Worm (Caenorhabditis elegans) whole organism, midembryonic: ENCODE measurements around the gene C09G12.5.
"Not testable (repeated sequence)": the region's sequence is repeated elsewhere in the genome, so short reads cannot be mapped to it uniquely, and the experiment has no call there.

Source experiments
- T22C8.4 ChIP-seq: fragments of 200-800 bp; sonication (Bioruptor generic); IDR thresholded peaks from 2 replicates; pipeline ENCODE4 v1.3.6; 2022; ENCODE audit warnings: missing genetic modification characterization, missing compliant biosample characterization
- cog-1 ChIP-seq: sonication (generic microtip); optimal IDR thresholded peaks from 2 replicates; lab custom pipeline; 2016; ENCODE audit warnings: missing genetic modification characterization, missing compliant biosample characterization
- flt-1 ChIP-seq: fragments of 200-800 bp; sonication (Bioruptor generic); IDR thresholded peaks from 2 replicates; pipeline ENCODE4 v1.3.6; 2022; ENCODE audit warnings: missing genetic modification characterization, missing compliant biosample characterization
- klf-2 ChIP-seq: fragments of 200-800 bp; sonication (Bioruptor generic); conservative IDR thresholded peaks from 2 replicates; pipeline ENCODE4 v1.3.6; 2022; ENCODE audit warnings: missing genetic modification reagents, missing genetic modification characterization, missing compliant biosample characterization
- med-1 ChIP-seq: sonication (generic microtip); optimal IDR thresholded peaks from 2 replicates; lab custom pipeline; 2017; ENCODE audit warnings: missing genetic modification characterization, mild to moderate bottlenecking, missing compliant biosample characterization, antibody characterized with exemption, missing genetic modification reagents; ENCODE audit not compliant: insufficient read depth
- ref-1 ChIP-seq: fragments of 200-800 bp; sonication (Bioruptor generic); conservative IDR thresholded peaks from 2 replicates; pipeline ENCODE4 v1.3.6; 2022; ENCODE audit warnings: missing genetic modification reagents, missing genetic modification characterization, missing compliant biosample characterization
- tab-1 ChIP-seq: fragments of 200-800 bp; sonication (Bioruptor generic); IDR thresholded peaks from 2 replicates; pipeline ENCODE4 v1.3.6; 2022; ENCODE audit warnings: missing genetic modification characterization, missing compliant biosample characterization
- ztf-23 ChIP-seq: fragments of 200-800 bp; sonication (Bioruptor generic); IDR thresholded peaks from 2 replicates; pipeline ENCODE4 v1.3.6; 2022; ENCODE audit warnings: missing genetic modification reagents, missing genetic modification characterization, missing compliant biosample characterization
- ztf-29 ChIP-seq: fragments of 200-800 bp; sonication (Bioruptor generic); IDR thresholded peaks from 2 replicates; pipeline ENCODE4 v1.3.6; 2022; ENCODE audit warnings: missing genetic modification reagents, missing genetic modification characterization, missing compliant biosample characterization

Gene C09G12.5

DNA sequence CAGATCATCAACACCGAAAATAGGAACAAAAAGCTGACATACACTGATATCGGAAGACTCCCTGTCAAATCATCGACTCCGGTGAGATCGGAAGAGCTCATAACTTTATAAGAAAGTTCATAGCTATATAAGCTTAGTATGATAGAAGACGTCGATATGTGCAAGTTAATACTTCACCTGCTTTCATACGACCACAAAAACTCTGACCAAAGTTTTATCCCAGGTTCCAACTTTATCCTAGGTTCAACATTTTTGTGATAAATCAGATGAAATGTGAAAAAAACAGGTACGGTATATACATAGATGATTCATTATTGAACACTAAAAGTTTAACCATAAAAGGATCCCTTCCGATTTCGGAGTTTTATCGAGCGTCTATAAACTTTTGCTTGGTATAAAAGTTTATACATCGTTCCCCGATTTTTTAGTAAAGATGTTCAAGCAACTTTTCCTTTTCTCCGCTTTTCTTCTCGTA lies at the start of gene C09G12.5, which contains the start of gene srz-70:
Gene C09G12.5 (plus strand): TSS at position 425 of the 475 bp plus-strand sequence.
Gene srz-70 (minus strand): TSS at position 101 of the 475 bp plus-strand sequence.
- no peak for TF ChIP-seq tab-1
- no peak for TF ChIP-seq flt-1 (GFP tag; lab: Robert Waterston, UW)
- TF ChIP-seq ref-1 (GFP tag; lab: Robert Waterston, UW) = no peak
- TF ChIP-seq med-1 = no peak
- TF ChIP-seq klf-2 = no peak
- TF ChIP-seq T22C8.4 (GFP tag; lab: Robert Waterston, UW) = no peak
- TF ChIP-seq ztf-23 = no peak
- TF ChIP-seq cog-1 = no peak
- no peak for TF ChIP-seq ztf-29 (GFP tag; lab: Robert Waterston, UW)

ce11 chrIV:3433387-3433786 lies 45.7 kb upstream of the C09G12.5 start, which contains the start of gene C04C3.7:
TSS of gene C04C3.7 (minus strand) at chrIV:3433487.
- not testable (repeated sequence) for TF ChIP-seq T22C8.4 (GFP tag; lab: Robert Waterston, UW); med-1; tab-1

- TF ChIP-seq cog-1 (no peak), ztf-23 (no peak), med-1 (no peak), klf-2 (no peak), ztf-29 (GFP tag; lab: Robert Waterston, UW) (no peak), ref-1 (GFP tag; lab: Robert Waterston, UW) (no peak), T22C8.4 (GFP tag; lab: Robert Waterston, UW) (no peak)
These were observed 43.1 kb upstream of the C09G12.5 start, which contains the start of gene srz-32 for ce11 chrIV:3436021-3436420. TSS of gene srz-32 (plus strand) at chrIV:3436321.

- no peak for TF ChIP-seq cog-1
- no peak for TF ChIP-seq ref-1 (GFP tag; lab: Robert Waterston, UW)
- TF ChIP-seq tab-1 = no peak
- TF ChIP-seq flt-1 (GFP tag; lab: Robert Waterston, UW) = no peak
- TF ChIP-seq med-1 = no peak
- no peak for TF ChIP-seq ztf-23
- TF ChIP-seq klf-2 = no peak
These were observed 41.1 kb upstream of the C09G12.5 start, which contains the start of gene grd-13 for ce11 chrIV:3438022-3438421. TSS of gene grd-13 (plus strand) at chrIV:3438312.

DNA sequence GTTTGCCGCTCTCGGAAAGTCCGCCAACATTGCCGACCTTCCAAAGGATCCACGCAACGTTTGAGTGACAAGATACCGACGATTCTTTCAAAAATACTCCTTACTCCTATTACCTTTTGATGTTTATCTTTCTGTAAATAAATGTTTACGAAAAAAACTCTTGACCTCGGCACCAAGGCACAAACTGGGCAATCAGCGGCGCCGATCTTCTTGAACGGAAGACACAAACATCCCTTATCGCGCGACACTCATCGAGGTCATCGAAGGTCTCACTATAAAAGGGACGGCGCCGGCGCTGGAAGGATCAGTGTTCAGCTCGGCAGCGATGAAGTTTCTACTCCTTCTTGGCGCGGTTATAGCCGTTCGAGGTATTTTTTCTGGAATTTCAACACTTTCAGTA lies 39.8 kb upstream of the C09G12.5 start, which contains the start of gene grd-3:
Gene grd-3 (plus strand): TSS at position 302 of the 400 bp plus-strand sequence.
- TF ChIP-seq ztf-29 (GFP tag; lab: Robert Waterston, UW) = no peak
- no peak for TF ChIP-seq T22C8.4 (GFP tag; lab: Robert Waterston, UW)
- no peak for TF ChIP-seq klf-2
- no peak for TF ChIP-seq ztf-23
- no peak for TF ChIP-seq cog-1

DNA sequence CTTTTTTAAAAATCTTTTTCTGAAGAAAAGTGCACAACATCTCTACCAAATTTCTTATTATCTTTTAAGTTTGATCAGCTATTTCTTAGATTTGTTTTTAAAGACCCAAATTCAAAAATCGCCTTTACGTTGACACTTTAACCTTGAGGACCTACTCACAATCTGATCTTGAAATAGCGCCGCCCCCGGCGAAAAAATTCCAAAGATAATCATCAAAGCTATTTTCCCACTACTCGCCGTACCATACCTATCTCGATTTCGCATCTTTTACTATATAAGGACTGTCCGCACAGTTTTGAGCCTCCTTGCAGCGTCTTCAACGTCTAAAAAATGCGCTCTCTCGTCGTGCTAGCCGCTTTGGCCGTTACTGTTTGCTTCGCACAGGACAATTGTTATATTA lies 38.3 kb upstream of the C09G12.5 start, which contains the start of gene grd-10:
Gene grd-10 (plus strand): TSS at position 208 of the 400 bp plus-strand sequence.
- no peak for TF ChIP-seq ref-1 (GFP tag; lab: Robert Waterston, UW)

DNA sequence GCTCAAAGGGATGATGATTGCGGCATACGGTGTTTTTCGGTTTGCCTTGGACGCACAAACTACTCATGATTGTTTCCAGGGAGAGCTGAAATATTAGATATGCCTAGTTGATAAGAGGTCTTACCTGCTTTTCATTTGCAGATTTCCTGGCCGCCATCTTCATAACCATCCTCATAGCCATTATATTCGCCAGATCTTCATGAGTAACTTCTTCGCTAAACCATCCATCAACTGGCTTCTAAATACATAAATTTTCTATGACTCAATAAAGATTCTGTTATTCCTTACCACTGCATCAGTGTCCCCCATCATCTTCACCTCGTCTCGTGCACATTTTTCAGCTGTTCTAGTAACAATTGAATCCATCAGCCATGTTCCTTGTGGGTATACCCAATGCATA lies 36.6 kb upstream of the C09G12.5 start:
- TF ChIP-seq ztf-23 = no peak
- TF ChIP-seq med-1 = no peak

DNA sequence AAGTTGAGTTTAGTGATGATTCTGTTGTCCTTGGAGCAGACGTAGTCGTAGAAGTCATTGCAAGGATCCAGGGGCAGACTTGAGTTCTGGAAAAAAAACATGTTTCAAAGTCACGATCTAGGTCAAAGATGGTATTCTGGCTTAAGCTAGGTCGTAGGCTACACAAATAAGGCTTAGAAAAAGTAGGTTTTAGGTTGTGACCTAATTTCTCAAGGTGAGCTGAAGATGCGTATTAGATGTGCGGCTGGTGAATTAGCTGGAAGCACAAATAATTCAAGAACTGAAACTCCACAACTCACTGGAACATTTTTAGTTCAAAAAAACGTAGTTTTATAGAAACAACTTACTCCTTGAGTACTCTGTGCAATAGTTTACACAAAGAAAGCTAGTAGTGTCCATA lies 35.0 kb upstream of the C09G12.5 start, which contains the start of gene F09D12.2:
Gene F09D12.2 (minus strand): TSS at position 101 of the 400 bp plus-strand sequence.
- TF ChIP-seq T22C8.4 (GFP tag; lab: Robert Waterston, UW) (no peak), med-1 (no peak), tab-1 (no peak), flt-1 (GFP tag; lab: Robert Waterston, UW) (no peak), ztf-29 (GFP tag; lab: Robert Waterston, UW) (no peak), cog-1 (no peak), ref-1 (GFP tag; lab: Robert Waterston, UW) (no peak), klf-2 (no peak), ztf-23 (no peak)

- TF ChIP-seq ref-1 (GFP tag; lab: Robert Waterston, UW) (no peak), klf-2 (no peak), cog-1 (no peak), flt-1 (GFP tag; lab: Robert Waterston, UW) (no peak), ztf-23 (no peak), tab-1 (no peak), med-1 (no peak), T22C8.4 (GFP tag; lab: Robert Waterston, UW) (no peak), ztf-29 (GFP tag; lab: Robert Waterston, UW) (no peak)
These were observed 34.5 kb upstream of the C09G12.5 start, which contains the start of gene F58E2.5 for ce11 chrIV:3444614-3445013. TSS of gene F58E2.5 (plus strand) at chrIV:3444914.

DNA sequence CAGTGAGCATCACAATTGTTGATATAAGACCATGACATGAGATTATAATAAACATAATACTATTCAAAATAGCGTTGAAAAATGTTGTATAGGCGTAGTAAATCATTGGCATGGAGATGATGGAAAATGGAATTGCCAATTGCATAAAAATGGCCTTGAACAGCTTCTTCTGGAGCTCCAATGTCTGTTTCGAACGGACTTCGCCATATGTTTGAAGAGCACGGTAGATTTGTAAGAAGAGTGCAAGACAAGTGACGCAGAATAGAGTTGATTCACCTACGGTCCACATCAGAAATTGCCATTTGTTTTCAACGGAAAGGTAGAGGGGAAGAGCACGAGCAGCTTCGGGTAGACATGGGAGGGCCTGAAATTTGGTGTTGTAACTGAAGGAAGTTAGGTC lies 31.8 kb upstream of the C09G12.5 start:
- TF ChIP-seq klf-2 (no peak), cog-1 (no peak), flt-1 (GFP tag; lab: Robert Waterston, UW) (no peak), ztf-23 (no peak), tab-1 (no peak)

- TF ChIP-seq T22C8.4 (GFP tag; lab: Robert Waterston, UW) = no peak
These were observed 26.6 kb upstream of the C09G12.5 start for ce11 chrIV:3452516-3452915.

DNA sequence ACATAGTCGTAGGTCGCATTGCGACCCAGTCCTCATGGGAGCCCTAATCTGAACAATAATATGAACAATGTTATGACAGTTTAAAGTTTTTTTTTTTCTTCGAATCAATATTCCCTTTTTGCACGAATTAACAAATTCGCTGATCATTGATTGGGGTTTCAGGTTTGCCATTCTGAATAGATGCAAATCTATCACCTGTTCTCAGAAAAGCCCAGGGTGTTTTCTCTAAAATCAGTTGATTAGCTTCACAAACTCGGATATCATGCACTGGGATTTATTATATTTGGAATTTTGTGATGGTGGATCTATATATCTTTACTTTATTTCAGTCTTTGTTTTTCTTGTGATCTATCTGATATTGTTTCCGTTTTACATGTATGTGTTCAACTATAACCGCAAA lies 25.8 kb upstream of the C09G12.5 start, which contains the start of gene srz-23:
Gene srz-23 (plus strand): TSS at position 263 of the 400 bp plus-strand sequence.
- TF ChIP-seq cog-1 = no peak
- no peak for TF ChIP-seq tab-1
- TF ChIP-seq ref-1 (GFP tag; lab: Robert Waterston, UW) = no peak
- TF ChIP-seq flt-1 (GFP tag; lab: Robert Waterston, UW) = no peak
- TF ChIP-seq ztf-29 (GFP tag; lab: Robert Waterston, UW) = no peak
- TF ChIP-seq klf-2 = no peak
- TF ChIP-seq med-1 = no peak
- no peak for TF ChIP-seq T22C8.4 (GFP tag; lab: Robert Waterston, UW)
- TF ChIP-seq ztf-23 = no peak
